Worm (Caenorhabditis elegans) whole organism, young adult: Measurements from ENCODE around the gene cyp-13B2.

Experiments
- B0336.3 ChIP-seq: fragments of 200-800 bp; sonication (Bioruptor generic); IDR thresholded peaks from 2 replicates; pipeline ENCODE4 v1.3.6; 2022; ENCODE audit warnings: missing genetic modification characterization, missing compliant biosample characterization
- C06A6.2 ChIP-seq: fragments of 200-800 bp; sonication (Bioruptor generic); conservative IDR thresholded peaks from 2 replicates; pipeline ENCODE4 v1.3.6; 2022; ENCODE audit warnings: missing genetic modification characterization, missing compliant biosample characterization
- C17E4.6 ChIP-seq: fragments of 200-800 bp; sonication (Bioruptor generic); IDR thresholded peaks from 2 replicates; pipeline ENCODE4 v1.3.6; 2022; ENCODE audit warnings: missing genetic modification reagents, missing genetic modification characterization, missing compliant biosample characterization
- D2030.7 ChIP-seq: fragments of 200-800 bp; sonication (Bioruptor generic); IDR thresholded peaks from 2 replicates; pipeline ENCODE4 v1.3.6; 2022; ENCODE audit warnings: missing genetic modification reagents, missing genetic modification characterization, missing compliant biosample characterization
- F23B12.7 ChIP-seq: sonication (generic microtip); optimal IDR thresholded peaks from 2 replicates; lab custom pipeline; 2017; ENCODE audit warnings: missing genetic modification characterization, mild to moderate bottlenecking, missing compliant biosample characterization, antibody characterized with exemption, moderate library complexity; ENCODE audit not compliant: insufficient read depth
- F49E8.2 ChIP-seq: sonication (generic microtip); optimal IDR thresholded peaks from 3 replicates; lab custom pipeline; 2017; ENCODE audit warnings: missing genetic modification characterization, mild to moderate bottlenecking, missing compliant biosample characterization, antibody characterized with exemption, moderate library complexity; ENCODE audit not compliant: insufficient read depth
- F57A8.1 ChIP-seq: fragments of 200-800 bp; sonication (Bioruptor generic); optimal IDR thresholded peaks from 2 replicates; lab custom pipeline; 2018; ENCODE audit warnings: mild to moderate bottlenecking, missing genetic modification characterization, moderate library complexity, missing compliant biosample characterization
- F57C9.4 ChIP-seq: sonication (generic microtip); optimal IDR thresholded peaks from 2 replicates; lab custom pipeline; 2017; ENCODE audit warnings: mild to moderate bottlenecking, missing genetic modification characterization, missing compliant biosample characterization
- K11D2.4 ChIP-seq: fragments of 200-800 bp; sonication (Bioruptor generic); IDR thresholded peaks from 2 replicates; pipeline ENCODE4 v1.3.6; 2022; ENCODE audit warnings: missing genetic modification reagents, missing genetic modification characterization, missing compliant biosample characterization
- Y53F4B.3 ChIP-seq: fragments of 200-800 bp; sonication (Bioruptor generic); IDR thresholded peaks from 2 replicates; pipeline ENCODE4 v1.3.6; 2022; ENCODE audit warnings: missing genetic modification reagents, missing genetic modification characterization, missing compliant biosample characterization
- Y53G8AR.9 ChIP-seq: fragments of 200-800 bp; sonication (Bioruptor generic); conservative IDR thresholded peaks from 2 replicates; pipeline ENCODE4 v1.3.6; 2022; ENCODE audit warnings: missing genetic modification reagents, missing genetic modification characterization, missing compliant biosample characterization
- ama-1 ChIP-seq, 3 experiments: fragments of 150-350 bp in 1 of 3; sonication (generic microtip) in 2 of 3; optimal IDR thresholded peaks; 2 replicates each; lab custom pipeline; 2014 to 2018; ENCODE audit warnings: missing biosample characterization in 2 of 3, missing genetic modification characterization in 2 of 3, missing genetic modification reagents in 2 of 3
- atf-7 ChIP-seq: sonication (generic microtip); optimal IDR thresholded peaks from 2 replicates; lab custom pipeline; 2017; ENCODE audit warnings: mild to moderate bottlenecking, missing genetic modification characterization, missing compliant biosample characterization
- bed-1 ChIP-seq: fragments of 200-800 bp; sonication (Bioruptor generic); IDR thresholded peaks from 2 replicates; pipeline ENCODE4 v1.3.6; 2022; ENCODE audit warnings: missing genetic modification reagents, missing genetic modification characterization, missing compliant biosample characterization
- cebp-1 ChIP-seq, 2 experiments: fragments of 200-800 bp in 1 of 2; sonication (Bioruptor generic) in 1 of 2; sonication (generic microtip) in 1 of 2; IDR thresholded peaks in 1 of 2; optimal IDR thresholded peaks in 1 of 2; 2 replicates each; pipeline versions ENCODE4 v1.3.6 to Lab custom; 2017 to 2022; ENCODE audit warnings: missing compliant biosample characterization in 2 of 2, missing genetic modification characterization in 2 of 2, mild to moderate bottlenecking in 1 of 2, missing genetic modification reagents in 1 of 2, moderate library complexity in 1 of 2
- cebp-2 ChIP-seq: fragments of 200-800 bp; sonication (Bioruptor generic); IDR thresholded peaks from 2 replicates; pipeline ENCODE4 v1.3.6; 2022; ENCODE audit warnings: missing genetic modification characterization, missing compliant biosample characterization
- ceh-100 ChIP-seq: fragments of 200-800 bp; sonication (Bioruptor generic); IDR thresholded peaks from 2 replicates; pipeline ENCODE4 v1.3.6; 2022; ENCODE audit warnings: missing genetic modification reagents, missing genetic modification characterization, missing compliant biosample characterization
- ceh-91 ChIP-seq: fragments of 200-800 bp; sonication (Bioruptor generic); IDR thresholded peaks from 2 replicates; pipeline ENCODE4 v1.3.6; 2022; ENCODE audit warnings: missing genetic modification reagents, missing genetic modification characterization, missing compliant biosample characterization
- dox-1 ChIP-seq: fragments of 200-800 bp; sonication (Bioruptor generic); IDR thresholded peaks from 2 replicates; pipeline ENCODE4 v1.3.6; 2022; ENCODE audit warnings: missing genetic modification reagents, missing genetic modification characterization, missing compliant biosample characterization
- efl-1 ChIP-seq: fragments of 150-350 bp; optimal IDR thresholded peaks from 2 replicates; lab custom pipeline; 2014; ENCODE audit warnings: missing biosample characterization, missing genetic modification reagents, missing genetic modification characterization
- egl-44 ChIP-seq: fragments of 200-800 bp; sonication (Bioruptor generic); IDR thresholded peaks from 2 replicates; pipeline ENCODE4 v1.3.6; 2022; ENCODE audit warnings: missing genetic modification reagents, missing genetic modification characterization, missing compliant biosample characterization
- ets-4 ChIP-seq: fragments of 200-800 bp; sonication (Bioruptor generic); optimal IDR thresholded peaks from 2 replicates; lab custom pipeline; 2018; ENCODE audit warnings: mild to moderate bottlenecking, missing genetic modification characterization, missing compliant biosample characterization
- hsf-1 ChIP-seq: fragments of 200-800 bp; sonication (Bioruptor generic); IDR thresholded peaks from 2 replicates; pipeline ENCODE4 v1.3.6; 2022; ENCODE audit warnings: missing genetic modification reagents, missing genetic modification characterization, missing compliant biosample characterization
- let-526 ChIP-seq: fragments of 200-800 bp; sonication (Bioruptor generic); IDR thresholded peaks from 2 replicates; pipeline ENCODE4 v1.3.6; 2022; ENCODE audit warnings: missing genetic modification reagents, missing genetic modification characterization, missing compliant biosample characterization
- let-607 ChIP-seq, 2 experiments: fragments of 200-800 bp in 1 of 2; sonication (Bioruptor generic) in 1 of 2; sonication (generic microtip) in 1 of 2; optimal IDR thresholded peaks; 2 replicates each; lab custom pipeline; 2016 to 2018; ENCODE audit warnings: mild to moderate bottlenecking in 2 of 2, missing compliant biosample characterization in 2 of 2, missing genetic modification characterization in 2 of 2, moderate library complexity in 2 of 2, missing genotype in 1 of 2
- lin-26 ChIP-seq: fragments of 200-800 bp; sonication (Bioruptor generic); IDR thresholded peaks from 2 replicates; pipeline ENCODE4 v1.3.6; 2022; ENCODE audit warnings: missing genetic modification reagents, missing genetic modification characterization, missing compliant biosample characterization
- lin-40 ChIP-seq: sonication (generic microtip); optimal IDR thresholded peaks from 2 replicates; lab custom pipeline; 2016; ENCODE audit warnings: missing genetic modification characterization, mild to moderate bottlenecking, missing compliant biosample characterization, missing genotype, missing genetic modification reagents
- lir-1 ChIP-seq: fragments of 200-800 bp; sonication (Bioruptor generic); conservative IDR thresholded peaks from 2 replicates; pipeline ENCODE4 v1.3.6; 2022; ENCODE audit warnings: missing genetic modification reagents, missing genetic modification characterization, missing compliant biosample characterization
- madf-10 ChIP-seq: sonication (generic microtip); optimal IDR thresholded peaks from 2 replicates; lab custom pipeline; 2016; ENCODE audit warnings: mild to moderate bottlenecking, missing genetic modification characterization, missing compliant biosample characterization
- mel-28 ChIP-seq: sonication (generic microtip); optimal IDR thresholded peaks from 2 replicates; lab custom pipeline; 2016; ENCODE audit warnings: borderline replicate concordance, mild to moderate bottlenecking, missing genetic modification characterization, missing compliant biosample characterization
- mxl-1 ChIP-seq: sonication (generic microtip); optimal IDR thresholded peaks from 2 replicates; lab custom pipeline; 2016; ENCODE audit warnings: missing genetic modification characterization, missing compliant biosample characterization
- nhr-120 ChIP-seq: fragments of 200-800 bp; sonication (Bioruptor generic); IDR thresholded peaks from 2 replicates; pipeline ENCODE4 v1.3.6; 2022; ENCODE audit warnings: missing genetic modification characterization, missing compliant biosample characterization
- nhr-80 ChIP-seq: sonication (generic microtip); optimal IDR thresholded peaks from 2 replicates; lab custom pipeline; 2016; ENCODE audit warnings: missing genetic modification characterization, missing compliant biosample characterization
- pbrm-1 ChIP-seq: fragments of 200-800 bp; sonication (Bioruptor generic); IDR thresholded peaks from 2 replicates; pipeline ENCODE4 v1.3.6; 2022; ENCODE audit warnings: missing genetic modification reagents, missing genetic modification characterization, missing compliant biosample characterization
- pha-4 ChIP-seq: fragments of 150-350 bp; sonication (generic microtip); optimal IDR thresholded peaks from 2 replicates; lab custom pipeline; 2014; ENCODE audit warnings: missing biosample characterization, missing genetic modification reagents, missing genetic modification characterization
- somi-1 ChIP-seq: fragments of 200-800 bp; sonication (Bioruptor generic); optimal IDR thresholded peaks from 2 replicates; lab custom pipeline; 2018; ENCODE audit warnings: mild to moderate bottlenecking, missing genetic modification characterization, missing compliant biosample characterization
- tbx-9 ChIP-seq: sonication (generic microtip); optimal IDR thresholded peaks from 2 replicates; lab custom pipeline; 2016; ENCODE audit warnings: borderline replicate concordance, missing genetic modification characterization, inconsistent platforms, missing compliant biosample characterization
- tlf-1 ChIP-seq: fragments of 200-800 bp; sonication (Bioruptor generic); optimal IDR thresholded peaks from 2 replicates; lab custom pipeline; 2018; ENCODE audit warnings: mild to moderate bottlenecking, missing genetic modification characterization, missing compliant biosample characterization
- xnd-1 ChIP-seq: sonication (generic microtip); optimal IDR thresholded peaks from 2 replicates; lab custom pipeline; 2016; ENCODE audit warnings: missing genotype, missing genetic modification reagents, missing genetic modification characterization, missing compliant biosample characterization
- zfh-2 ChIP-seq: fragments of 200-800 bp; sonication (Bioruptor generic); conservative IDR thresholded peaks from 2 replicates; pipeline ENCODE4 v1.3.6; 2022; ENCODE audit warnings: missing genetic modification reagents, missing genetic modification characterization, missing compliant biosample characterization
- ztf-22 ChIP-seq: fragments of 200-800 bp; sonication (Bioruptor generic); optimal IDR thresholded peaks from 2 replicates; lab custom pipeline; 2018; ENCODE audit warnings: mild to moderate bottlenecking, missing genetic modification characterization, moderate library complexity, missing compliant biosample characterization
- ztf-25 ChIP-seq: fragments of 200-800 bp; sonication (Bioruptor generic); IDR thresholded peaks from 2 replicates; pipeline ENCODE4 v1.3.6; 2022; ENCODE audit warnings: missing genetic modification reagents, missing genetic modification characterization, missing compliant biosample characterization
- ztf-3 ChIP-seq: fragments of 200-800 bp; sonication (Bioruptor generic); optimal IDR thresholded peaks from 2 replicates; lab custom pipeline; 2018; ENCODE audit warnings: mild to moderate bottlenecking, missing genetic modification characterization, missing compliant biosample characterization

Gene cyp-13B2

ce11 chrX:14213314-14213713 is 12.1 kb upstream of the cyp-13B2 start:
- TF ChIP-seq nhr-80 (tag; lab: Kevin White, UChicago) (peak; percentile 1), ama-1 (optimal IDR thresholded peaks at IDR 0.05; lab: Kevin White, UChicago) (no peak), ama-1 (GFP tag; optimal IDR thresholded peaks at IDR 0.05; lab: Kevin White, UChicago) (no peak), somi-1 (GFP tag; lab: Kevin White, UChicago) (no peak)

ce11 chrX:14214520-14215023 is 10.8 kb upstream of the cyp-13B2 start, which contains the start of gene K06G5.1:
Gene K06G5.1 (plus strand): TSS chrX:14214973.
- TF ChIP-seq pha-4 (tag; lab: Kevin White, UChicago) (peak; percentile 44), F23B12.7 (tag; lab: Kevin White, UChicago) (peak; percentile 12), dox-1 (no peak; the same call in 1 of the 2 replicates), D2030.7 (no peak), ceh-91 (GFP tag; lab: Robert Waterston, UW) (no peak), ztf-22 (GFP tag; lab: Kevin White, UChicago) (peak; percentile 12), B0336.3 (GFP tag; lab: Robert Waterston, UW) (no peak), ets-4 (GFP tag; lab: Kevin White, UChicago) (peak; percentile 81), bed-1 (GFP tag; lab: Robert Waterston, UW) (no peak), F49E8.2 (tag; lab: Kevin White, UChicago) (no peak), efl-1 (no peak), C06A6.2 (GFP tag; lab: Robert Waterston, UW) (no peak), ztf-3 (GFP tag; lab: Kevin White, UChicago) (no peak), tlf-1 (no peak), xnd-1 (tag; lab: Kevin White, UChicago) (no peak), atf-7 (peak; percentile 40), nhr-80 (tag; lab: Kevin White, UChicago) (peak; percentile 98), cebp-1 (GFP tag; IDR thresholded peaks at IDR 0.05; lab: Robert Waterston, UW) (no peak), cebp-1 (tag; optimal IDR thresholded peaks at IDR 0.05; lab: Kevin White, UChicago) (peak; percentile 64), let-526 (no peak), lin-26 (GFP tag; lab: Robert Waterston, UW) (no peak), nhr-120 (no peak), Y53G8AR.9 (GFP tag; lab: Robert Waterston, UW) (no peak), F57C9.4 (tag; lab: Kevin White, UChicago) (no peak), lin-40 (tag; lab: Kevin White, UChicago) (no peak)

- TF ChIP-seq ztf-22 (GFP tag; lab: Kevin White, UChicago) (no peak), cebp-2 (GFP tag; lab: Robert Waterston, UW) (no peak), tbx-9 (no peak), hsf-1 (no peak), ztf-25 (no peak), K11D2.4 (GFP tag; lab: Robert Waterston, UW) (no peak), pbrm-1 (no peak), mxl-1 (no peak), Y53F4B.3 (no peak), mel-28 (tag; lab: Kevin White, UChicago) (no peak), lir-1 (no peak), pha-4 (tag; lab: Kevin White, UChicago) (no peak), let-607 (tag; optimal IDR thresholded peaks at IDR 0.05; lab: Kevin White, UChicago) (no peak), bed-1 (GFP tag; lab: Robert Waterston, UW) (no peak), egl-44 (GFP tag; lab: Robert Waterston, UW) (no peak), madf-10 (tag; lab: Kevin White, UChicago) (no peak), ceh-100 (GFP tag; lab: Robert Waterston, UW) (no peak), zfh-2 (GFP tag; lab: Robert Waterston, UW) (no peak), F57A8.1 (GFP tag; lab: Kevin White, UChicago) (no peak), C17E4.6 (no peak)
These were observed 2.2 kb upstream of the cyp-13B2 start, which contains the start of gene K06G5.3 for ce11 chrX:14223156-14223555. Gene K06G5.3 (minus strand): TSS chrX:14223256.
